Worm (Caenorhabditis elegans) whole organism, L1 larva: ENCODE data around the gene nspc-18.

Experiments used
- C04F5.9 ChIP-seq: sonication (generic microtip); optimal IDR thresholded peaks from 2 replicates; lab custom pipeline; 2016; ENCODE audit warnings: missing genetic modification characterization, missing compliant biosample characterization
- C34B4.2 ChIP-seq: sonication (generic microtip); optimal IDR thresholded peaks from 2 replicates; lab custom pipeline; 2017; ENCODE audit warnings: mild to moderate bottlenecking, missing genetic modification characterization, missing compliant biosample characterization
- F16B12.6 ChIP-seq: fragments of 150-350 bp; optimal IDR thresholded peaks from 2 replicates; lab custom pipeline; 2014; ENCODE audit warnings: missing biosample characterization, missing genetic modification characterization
- Y116A8C.19 ChIP-seq: sonication (generic microtip); optimal IDR thresholded peaks from 2 replicates; lab custom pipeline; 2016; ENCODE audit warnings: missing compliant biosample characterization, missing genetic modification characterization, borderline replicate concordance
- alr-1 ChIP-seq: fragments of 200-800 bp; sonication (Bioruptor generic); optimal IDR thresholded peaks from 2 replicates; lab custom pipeline; 2018; ENCODE audit warnings: borderline replicate concordance, mild to moderate bottlenecking, missing genetic modification characterization, missing compliant biosample characterization
- blmp-1 ChIP-seq: fragments of 150-350 bp; optimal IDR thresholded peaks from 2 replicates; lab custom pipeline; 2014; ENCODE audit warnings: missing biosample characterization, missing genetic modification characterization
- ceh-63 ChIP-seq: fragments of 200-800 bp; sonication (Bioruptor generic); optimal IDR thresholded peaks from 2 replicates; lab custom pipeline; 2018; ENCODE audit warnings: mild to moderate bottlenecking, missing genetic modification characterization, missing compliant biosample characterization
- ceh-8 ChIP-seq: fragments of 200-800 bp; sonication (Bioruptor generic); optimal IDR thresholded peaks from 2 replicates; lab custom pipeline; 2018; ENCODE audit warnings: mild to moderate bottlenecking, missing genetic modification characterization, moderate library complexity, missing compliant biosample characterization
- ceh-82 ChIP-seq, 3 experiments: fragments of 150-350 bp in 1 of 3; sonication (generic microtip) in 2 of 3; optimal IDR thresholded peaks; 2 replicates each; lab custom pipeline; 2014 to 2017; ENCODE audit warnings: missing biosample characterization in 3 of 3, missing genetic modification characterization in 3 of 3
- ceh-90 ChIP-seq: sonication (generic microtip); optimal IDR thresholded peaks from 2 replicates; lab custom pipeline; 2016; ENCODE audit warnings: missing genetic modification characterization, missing compliant biosample characterization
- ces-1 ChIP-seq: fragments of 150-350 bp; optimal IDR thresholded peaks from 2 replicates; lab custom pipeline; 2014; ENCODE audit warnings: missing biosample characterization, missing genetic modification reagents, missing genetic modification characterization
- dpl-1 ChIP-seq, 3 experiments: fragments of 150-350 bp in 2 of 3; sonication (generic microtip) in 1 of 3; optimal IDR thresholded peaks; 2 replicates each; lab custom pipeline; 2014 to 2017; ENCODE audit warnings: missing biosample characterization in 3 of 3, missing genetic modification characterization in 3 of 3, missing genetic modification reagents in 3 of 3
- efl-1 ChIP-seq, 4 experiments: fragments of 150-350 bp; optimal IDR thresholded peaks in 3 of 4; peaks in 1 of 4; 1 replicate in 1 of 4; 2 replicates in 3 of 4; lab custom pipeline; 2014; ENCODE audit warnings: missing biosample characterization in 2 of 4, missing genetic modification characterization in 2 of 4, missing genetic modification reagents in 2 of 4
- elt-2 ChIP-seq: sonication (generic microtip); optimal IDR thresholded peaks from 2 replicates; lab custom pipeline; 2016; ENCODE audit warnings: missing genetic modification characterization, mild to moderate bottlenecking, inconsistent platforms, missing compliant biosample characterization, missing genetic modification reagents
- elt-3 ChIP-seq, 6 experiments: fragments of 150-350 bp in 1 of 6; sonication (generic microtip); optimal IDR thresholded peaks; 2 replicates each; lab custom pipeline; 2017 to 2018; ENCODE audit warnings: missing biosample characterization in 6 of 6, missing genetic modification characterization in 6 of 6, inconsistent platforms in 1 of 6
- ets-5 ChIP-seq: fragments of 200-800 bp; sonication (Bioruptor generic); IDR thresholded peaks from 2 replicates; pipeline ENCODE4 v1.3.6; 2022; ENCODE audit warnings: missing genetic modification characterization, missing compliant biosample characterization
- fkh-10 ChIP-seq: sonication (generic microtip); optimal IDR thresholded peaks from 2 replicates; lab custom pipeline; 2017; ENCODE audit warnings: missing biosample characterization, missing genetic modification reagents, missing genetic modification characterization
- hlh-17 ChIP-seq: fragments of 200-800 bp; sonication (Bioruptor generic); optimal IDR thresholded peaks from 2 replicates; lab custom pipeline; 2018; ENCODE audit warnings: missing genetic modification characterization, mild to moderate bottlenecking, missing compliant biosample characterization, moderate library complexity, borderline replicate concordance
- hlh-4 ChIP-seq: sonication (generic microtip); optimal IDR thresholded peaks from 2 replicates; lab custom pipeline; 2016; ENCODE audit warnings: mild to moderate bottlenecking, missing genetic modification characterization, missing compliant biosample characterization
- irx-1 ChIP-seq: sonication (generic microtip); optimal IDR thresholded peaks from 2 replicates; lab custom pipeline; 2016; ENCODE audit warnings: missing genetic modification characterization, missing compliant biosample characterization
- isw-1 ChIP-seq: fragments of 200-800 bp; sonication (Bioruptor generic); IDR thresholded peaks from 2 replicates; pipeline ENCODE4 v1.3.6; 2022; ENCODE audit warnings: missing genetic modification characterization, missing compliant biosample characterization
- jun-1 ChIP-seq: fragments of 150-350 bp; optimal IDR thresholded peaks from 2 replicates; lab custom pipeline; 2014; ENCODE audit warnings: missing biosample characterization, missing genetic modification reagents, missing genetic modification characterization
- lin-13 ChIP-seq: fragments of 150-350 bp; optimal IDR thresholded peaks from 2 replicates; lab custom pipeline; 2014; ENCODE audit warnings: missing biosample characterization, missing genetic modification reagents, missing genetic modification characterization
- lin-14 ChIP-seq: fragments of 200-800 bp; sonication (Bioruptor generic); optimal IDR thresholded peaks from 2 replicates; lab custom pipeline; 2018; ENCODE audit warnings: mild to moderate bottlenecking, missing genetic modification characterization, moderate library complexity, missing compliant biosample characterization
- lin-15B ChIP-seq: fragments of 150-350 bp; sonication (generic microtip); optimal IDR thresholded peaks from 3 replicates; lab custom pipeline; 2014; ENCODE audit warnings: missing biosample characterization, missing genetic modification characterization
- lin-39 ChIP-seq: fragments of 150-350 bp; optimal IDR thresholded peaks from 2 replicates; lab custom pipeline; 2014; ENCODE audit warnings: missing biosample characterization, missing genetic modification reagents, missing genetic modification characterization
- lsy-2 ChIP-seq, 2 experiments: fragments of 150-350 bp; optimal IDR thresholded peaks; 2 replicates each; lab custom pipeline; 2014; ENCODE audit warnings: missing biosample characterization in 2 of 2, missing genetic modification characterization in 2 of 2
- mdl-1 ChIP-seq, 2 experiments: fragments of 150-350 bp; optimal IDR thresholded peaks; 2 replicates each; lab custom pipeline; 2014 to 2017; ENCODE audit warnings: missing biosample characterization in 2 of 2, missing genetic modification characterization in 2 of 2, inconsistent platforms in 1 of 2
- mef-2 ChIP-seq: fragments of 150-350 bp; optimal IDR thresholded peaks from 2 replicates; lab custom pipeline; 2014; ENCODE audit warnings: missing biosample characterization, missing genetic modification characterization
- mep-1 ChIP-seq: fragments of 150-350 bp; optimal IDR thresholded peaks from 2 replicates; lab custom pipeline; 2014; ENCODE audit warnings: missing biosample characterization, missing genetic modification characterization
- nhr-11 ChIP-seq: fragments of 150-350 bp; optimal IDR thresholded peaks from 2 replicates; lab custom pipeline; 2014; ENCODE audit warnings: missing biosample characterization, missing genetic modification characterization
- nhr-20 ChIP-seq: sonication (generic microtip); optimal IDR thresholded peaks from 2 replicates; lab custom pipeline; 2016; ENCODE audit warnings: mild to moderate bottlenecking, missing genetic modification characterization, missing compliant biosample characterization
- nhr-237 ChIP-seq: fragments of 150-350 bp; optimal IDR thresholded peaks from 2 replicates; lab custom pipeline; 2014; ENCODE audit warnings: missing biosample characterization, missing genetic modification characterization
- nhr-28 ChIP-seq: fragments of 150-350 bp; optimal IDR thresholded peaks from 2 replicates; lab custom pipeline; 2014; ENCODE audit warnings: missing biosample characterization, missing genetic modification characterization
- nhr-71 ChIP-seq: sonication (generic microtip); optimal IDR thresholded peaks from 2 replicates; lab custom pipeline; 2016; ENCODE audit warnings: mild to moderate bottlenecking, missing genetic modification characterization, moderate library complexity, missing compliant biosample characterization
- nhr-76 ChIP-seq: sonication (generic microtip); optimal IDR thresholded peaks from 2 replicates; lab custom pipeline; 2017; ENCODE audit warnings: missing biosample characterization, missing genetic modification characterization
- nhr-77 ChIP-seq: fragments of 150-350 bp; optimal IDR thresholded peaks from 2 replicates; lab custom pipeline; 2014; ENCODE audit warnings: missing biosample characterization, missing genetic modification characterization
- pqm-1 ChIP-seq: sonication (generic microtip); optimal IDR thresholded peaks from 3 replicates; lab custom pipeline; 2017; ENCODE audit warnings: missing biosample characterization, missing genetic modification characterization
- rnt-1 ChIP-seq: sonication (generic microtip); optimal IDR thresholded peaks from 2 replicates; lab custom pipeline; 2016; ENCODE audit warnings: mild to moderate bottlenecking, missing genetic modification characterization, moderate library complexity, missing compliant biosample characterization
- snpc-4 ChIP-seq: fragments of 150-350 bp; optimal IDR thresholded peaks from 2 replicates; lab custom pipeline; 2014; ENCODE audit warnings: missing biosample characterization, missing genetic modification characterization
- snu-23 ChIP-seq: sonication (generic microtip); optimal IDR thresholded peaks from 2 replicates; lab custom pipeline; 2016; ENCODE audit warnings: missing genetic modification characterization, missing compliant biosample characterization
- sox-4 ChIP-seq: sonication (generic microtip); optimal IDR thresholded peaks from 2 replicates; lab custom pipeline; 2016; ENCODE audit warnings: missing genetic modification characterization, missing compliant biosample characterization
- sptf-1 ChIP-seq: fragments of 150-350 bp; optimal IDR thresholded peaks from 2 replicates; lab custom pipeline; 2014; ENCODE audit warnings: missing biosample characterization, missing genetic modification characterization
- sup-37 ChIP-seq: fragments of 200-800 bp; sonication (Bioruptor generic); optimal IDR thresholded peaks from 2 replicates; lab custom pipeline; 2018; ENCODE audit warnings: mild to moderate bottlenecking, missing genetic modification characterization, missing compliant biosample characterization
- tbx-2 ChIP-seq: sonication (generic microtip); optimal IDR thresholded peaks from 2 replicates; lab custom pipeline; 2016; ENCODE audit warnings: missing genetic modification characterization, missing compliant biosample characterization
- unc-130 ChIP-seq: fragments of 150-350 bp; optimal IDR thresholded peaks from 2 replicates; lab custom pipeline; 2017; ENCODE audit warnings: missing biosample characterization, missing genetic modification characterization, inconsistent platforms
- vab-15 ChIP-seq: sonication (generic microtip); optimal IDR thresholded peaks from 2 replicates; lab custom pipeline; 2017; ENCODE audit warnings: missing genotype, mild to moderate bottlenecking, missing genetic modification characterization, missing compliant biosample characterization
- xbp-1 ChIP-seq: sonication (generic microtip); optimal IDR thresholded peaks from 2 replicates; lab custom pipeline; 2016; ENCODE audit warnings: missing genetic modification characterization, missing compliant biosample characterization
- ztf-11 ChIP-seq, 2 experiments: sonication (generic microtip); optimal IDR thresholded peaks; 2 replicates each; lab custom pipeline; 2016 to 2017; ENCODE audit warnings: missing genetic modification characterization in 2 of 2, missing biosample characterization in 1 of 2, missing compliant biosample characterization in 1 of 2
- ztf-4 ChIP-seq: fragments of 150-350 bp; optimal IDR thresholded peaks from 2 replicates; lab custom pipeline; 2014; ENCODE audit warnings: missing biosample characterization, missing genetic modification characterization

The nspc-18 gene

ce11 chrX:14515028-14515427 is 12.4 kb downstream of the nspc-18 start, which contains the start of gene gcsh-1:
Gene gcsh-1, minus strand, starts transcription at chrX:14515073.
- TF ChIP-seq elt-2 (tag; lab: Kevin White, UChicago), result peak; percentile 50
- no peak for TF ChIP-seq F16B12.6 (tag; lab: Kevin White, UChicago)

ce11 chrX:14513462-14513861 is 14.0 kb downstream of the nspc-18 start:
- peak; percentile 17 to 26 for TF ChIP-seq efl-1 (optimal IDR thresholded peaks at IDR 0.05; lab: Kevin White, UChicago)
- peak in 1 of 2 experiments; percentile 91 for TF ChIP-seq efl-1 (GFP tag; optimal IDR thresholded peaks at IDR 0.05 in 1 of 2; lab: Kevin White, UChicago)
- no peak for TF ChIP-seq sptf-1 (tag; lab: Kevin White, UChicago)
- no peak for TF ChIP-seq nhr-11 (tag; lab: Kevin White, UChicago)
- no peak for TF ChIP-seq ceh-63
- peak; percentile 18 for TF ChIP-seq snpc-4
- no peak for TF ChIP-seq tbx-2 (tag; lab: Kevin White, UChicago)
- TF ChIP-seq lsy-2 (tag; optimal IDR thresholded peaks at IDR 0.05; lab: Kevin White, UChicago), result peak; percentile 45 to 46
- no peak for TF ChIP-seq nhr-237
- TF ChIP-seq isw-1, result no peak
- TF ChIP-seq hlh-17 (GFP tag; lab: Kevin White, UChicago), result no peak
- peak; percentile 36 for TF ChIP-seq lin-39 (tag; lab: Kevin White, UChicago)
- peak; percentile 26 for TF ChIP-seq rnt-1 (tag; lab: Kevin White, UChicago)
- no peak for TF ChIP-seq C04F5.9 (tag; lab: Kevin White, UChicago)
- peak; percentile 54 for TF ChIP-seq mep-1
- TF ChIP-seq C34B4.2 (tag; lab: Kevin White, UChicago), result no peak
- no peak for TF ChIP-seq ceh-90
- peak in 1 of 2 experiments; percentile 13 for TF ChIP-seq ztf-11 (tag; optimal IDR thresholded peaks at IDR 0.05; lab: Kevin White, UChicago)
- TF ChIP-seq irx-1 (tag; lab: Kevin White, UChicago), result peak; percentile 16
- TF ChIP-seq mef-2, result no peak
- TF ChIP-seq ceh-82 (tag; optimal IDR thresholded peaks at IDR 0.05; lab: Kevin White, UChicago), result peak in 1 of 3 experiments; percentile 14
- no peak for TF ChIP-seq jun-1
- no peak for TF ChIP-seq nhr-77 (tag; lab: Kevin White, UChicago)
- TF ChIP-seq F16B12.6 (tag; lab: Kevin White, UChicago), result peak; percentile 90
- no peak for TF ChIP-seq ztf-4 (tag; lab: Kevin White, UChicago)
- no peak for TF ChIP-seq fkh-10 (GFP tag; lab: Kevin White, UChicago)
- TF ChIP-seq mdl-1 (tag; optimal IDR thresholded peaks at IDR 0.05; lab: Kevin White, UChicago), result no peak
- no peak for TF ChIP-seq vab-15 (tag; lab: Kevin White, UChicago)
- TF ChIP-seq nhr-20, result peak; percentile 35
- TF ChIP-seq alr-1 (tag; lab: Kevin White, UChicago), result no peak
- TF ChIP-seq sox-4 (tag; lab: Kevin White, UChicago), result no peak
- TF ChIP-seq xbp-1 (tag; lab: Kevin White, UChicago), result peak; percentile 51
- no peak for TF ChIP-seq Y116A8C.19 (tag; lab: Kevin White, UChicago)
- TF ChIP-seq lin-14 (GFP tag; lab: Kevin White, UChicago), result peak; percentile 49
- TF ChIP-seq sup-37, result no peak
- TF ChIP-seq nhr-76 (tag; lab: Kevin White, UChicago), result no peak
- no peak for TF ChIP-seq nhr-28
- peak; percentile 47 for TF ChIP-seq ceh-8
- peak; percentile 4 for TF ChIP-seq blmp-1 (tag; lab: Kevin White, UChicago)
- no peak for TF ChIP-seq unc-130 (tag; lab: Kevin White, UChicago)
- TF ChIP-seq pqm-1 (tag; lab: Kevin White, UChicago), result no peak
- TF ChIP-seq lin-15B, result no peak
- TF ChIP-seq snu-23 (GFP tag; lab: Kevin White, UChicago), result peak; percentile 45
- peak; percentile 19 for TF ChIP-seq lin-13
- TF ChIP-seq ets-5 (GFP tag; lab: Robert Waterston, UW), result no peak
- TF ChIP-seq elt-3 (tag; optimal IDR thresholded peaks at IDR 0.05; lab: Kevin White, UChicago), result no peak
- no peak for TF ChIP-seq ces-1 (GFP tag; lab: Kevin White, UChicago)
- peak; percentile 45 for TF ChIP-seq nhr-71
- TF ChIP-seq hlh-4 (tag; lab: Kevin White, UChicago), result no peak
- TF ChIP-seq dpl-1 (GFP tag; optimal IDR thresholded peaks at IDR 0.05; lab: Kevin White, UChicago), result peak in 1 of 3 experiments; percentile 25
